In genomic region chrIII:3066769-3067168, ce11 we compare ENCODE assay signal across 2 worm cellular contexts.
TF ChIP-seq lines count a peak whose summit lies in the region.

No protein-coding gene starts in this region.

TF ChIP-seq in whole organism, L4 larva, 104 proteins besides CTCF, POLR2A, EP300 and RAD21:
- TF ChIP-seq arid-1 (GFP tag; conservative IDR thresholded peaks at IDR 0.05; lab: Robert Waterston, UW): no peak
- peak; percentile 29 for TF ChIP-seq lin-38 (GFP tag; IDR thresholded peaks at IDR 0.05; lab: Robert Waterston, UW)

TF ChIP-seq in whole organism, young adult, 124 proteins besides CTCF, POLR2A, EP300 and RAD21:
- TF ChIP-seq nfya-1 (tag; optimal IDR thresholded peaks at IDR 0.05; lab: Kevin White, UChicago; ENCODE audit: borderline replicate concordance, insufficient read depth) (no peak), bed-2 (GFP tag; IDR thresholded peaks at IDR 0.05; lab: Robert Waterston, UW) (no peak), unc-130 (GFP tag; optimal IDR thresholded peaks at IDR 0.05; lab: Kevin White, UChicago) (no peak), fkh-3 (tag; optimal IDR thresholded peaks at IDR 0.05; lab: Kevin White, UChicago) (no peak), Y95B8A.8 (GFP tag; IDR thresholded peaks at IDR 0.05; lab: Robert Waterston, UW) (no peak), Y79H2A.3 (GFP tag; conservative IDR thresholded peaks at IDR 0.05; lab: Robert Waterston, UW) (no peak), lin-54 (GFP tag; optimal IDR thresholded peaks at IDR 0.05; lab: Kevin White, UChicago) (no peak), mcd-1 (GFP tag; IDR thresholded peaks at IDR 0.05; lab: Robert Waterston, UW) (peak; percentile 50; the same call in 1 of the 2 replicates), hrde-1 (tag; optimal IDR thresholded peaks at IDR 0.05; lab: Kevin White, UChicago; ENCODE audit: borderline replicate concordance) (no peak), ztf-26 (tag; optimal IDR thresholded peaks at IDR 0.05; lab: Kevin White, UChicago) (no peak), hmg-1.2 (GFP tag; IDR thresholded peaks at IDR 0.05; lab: Robert Waterston, UW) (peak; percentile 98)
